Worm (Caenorhabditis elegans) whole organism, late embryonic: ENCODE measurements around the gene fkb-3.
A peak's percentile ranks its signal among the peaks of the same experiment; 100 is the strongest.

Experiments
- C08G9.2 ChIP-seq: sonication (generic microtip); optimal IDR thresholded peaks from 2 replicates; lab custom pipeline; 2016; ENCODE audit warnings: mild to moderate bottlenecking, missing genetic modification characterization, moderate library complexity, missing compliant biosample characterization
- C38D4.7 ChIP-seq: fragments of 200-800 bp; sonication (Bioruptor generic); optimal IDR thresholded peaks from 2 replicates; lab custom pipeline; 2018; ENCODE audit warnings: mild to moderate bottlenecking, missing genetic modification characterization, moderate library complexity, missing compliant biosample characterization
- K02D7.2 ChIP-seq: sonication (generic microtip); optimal IDR thresholded peaks from 2 replicates; lab custom pipeline; 2017; ENCODE audit warnings: mild to moderate bottlenecking, missing genetic modification characterization, missing compliant biosample characterization
- K09A11.1 ChIP-seq: sonication (generic microtip); optimal IDR thresholded peaks from 2 replicates; lab custom pipeline; 2017; ENCODE audit warnings: antibody characterized with exemption, mild to moderate bottlenecking, missing genetic modification characterization, missing compliant biosample characterization; ENCODE audit not compliant: insufficient read depth
- T23F11.4 ChIP-seq: fragments of 200-800 bp; sonication (Bioruptor generic); optimal IDR thresholded peaks from 2 replicates; lab custom pipeline; 2018; ENCODE audit warnings: mild to moderate bottlenecking, missing genetic modification characterization, missing compliant biosample characterization
- Y22D7AL.16 ChIP-seq: sonication (generic microtip); optimal IDR thresholded peaks from 2 replicates; lab custom pipeline; 2016; ENCODE audit warnings: missing genetic modification characterization, missing compliant biosample characterization
- ahr-1 ChIP-seq: sonication (generic microtip); optimal IDR thresholded peaks from 2 replicates; lab custom pipeline; 2016; ENCODE audit warnings: missing genetic modification characterization, missing compliant biosample characterization
- ama-1 ChIP-seq: fragments of 150-350 bp; optimal IDR thresholded peaks from 2 replicates; lab custom pipeline; 2014
- ceh-18 ChIP-seq: sonication (generic microtip); optimal IDR thresholded peaks from 2 replicates; lab custom pipeline; 2016; ENCODE audit warnings: missing genetic modification characterization, missing compliant biosample characterization
- ceh-19 ChIP-seq: fragments of 200-800 bp; sonication (Bioruptor generic); optimal IDR thresholded peaks from 2 replicates; lab custom pipeline; 2018; ENCODE audit warnings: mild to moderate bottlenecking, missing genetic modification characterization, missing compliant biosample characterization
- ceh-22 ChIP-seq: sonication (generic microtip); optimal IDR thresholded peaks from 2 replicates; lab custom pipeline; 2017; ENCODE audit warnings: missing biosample characterization, missing genetic modification characterization
- ceh-24 ChIP-seq: sonication (generic microtip); optimal IDR thresholded peaks from 2 replicates; lab custom pipeline; 2016; ENCODE audit warnings: mild to moderate bottlenecking, missing genetic modification characterization, missing compliant biosample characterization
- ceh-31 ChIP-seq: sonication (generic microtip); optimal IDR thresholded peaks from 2 replicates; lab custom pipeline; 2016; ENCODE audit warnings: missing genetic modification characterization, missing compliant biosample characterization
- ceh-34 ChIP-seq: sonication (generic microtip); optimal IDR thresholded peaks from 2 replicates; lab custom pipeline; 2016; ENCODE audit warnings: mild to moderate bottlenecking, missing genetic modification characterization, missing compliant biosample characterization
- ceh-45 ChIP-seq: fragments of 200-800 bp; sonication (Bioruptor generic); IDR thresholded peaks from 2 replicates; pipeline ENCODE4 v1.3.6; 2022; ENCODE audit warnings: missing genetic modification reagents, missing genetic modification characterization, missing compliant biosample characterization
- ceh-48 ChIP-seq: sonication (generic microtip); optimal IDR thresholded peaks from 2 replicates; lab custom pipeline; 2016; ENCODE audit warnings: missing genetic modification characterization, inconsistent platforms, missing compliant biosample characterization
- ceh-6 ChIP-seq: fragments of 200-800 bp; sonication (Bioruptor generic); optimal IDR thresholded peaks from 2 replicates; lab custom pipeline; 2018; ENCODE audit warnings: mild to moderate bottlenecking, missing genetic modification characterization, missing compliant biosample characterization
- ceh-9 ChIP-seq: sonication (generic microtip); optimal IDR thresholded peaks from 2 replicates; lab custom pipeline; 2016; ENCODE audit warnings: mild to moderate bottlenecking, missing genetic modification characterization, inconsistent platforms, missing compliant biosample characterization
- dve-1 ChIP-seq: sonication (generic microtip); optimal IDR thresholded peaks from 2 replicates; lab custom pipeline; 2017; ENCODE audit warnings: antibody characterized with exemption, mild to moderate bottlenecking, missing genetic modification characterization, missing compliant biosample characterization
- eyg-1 ChIP-seq: sonication (generic microtip); optimal IDR thresholded peaks from 2 replicates; lab custom pipeline; 2016; ENCODE audit warnings: missing genotype, missing genetic modification characterization, missing compliant biosample characterization
- fax-1 ChIP-seq: sonication (generic microtip); optimal IDR thresholded peaks from 2 replicates; lab custom pipeline; 2016; ENCODE audit warnings: missing genotype, missing genetic modification characterization, missing compliant biosample characterization
- fkh-10 ChIP-seq: fragments of 150-350 bp; optimal IDR thresholded peaks from 2 replicates; lab custom pipeline; 2014; ENCODE audit warnings: missing biosample characterization, missing genetic modification reagents, missing genetic modification characterization
- fkh-6 ChIP-seq: sonication (generic microtip); optimal IDR thresholded peaks from 2 replicates; lab custom pipeline; 2016; ENCODE audit warnings: missing genetic modification characterization, missing compliant biosample characterization
- gmeb-2 ChIP-seq: sonication (generic microtip); optimal IDR thresholded peaks from 2 replicates; lab custom pipeline; 2016; ENCODE audit warnings: missing genetic modification characterization, inconsistent platforms, missing compliant biosample characterization
- hlh-15 ChIP-seq: sonication (generic microtip); optimal IDR thresholded peaks from 2 replicates; lab custom pipeline; 2016; ENCODE audit warnings: missing genetic modification characterization, missing compliant biosample characterization
- hlh-6 ChIP-seq: sonication (generic microtip); optimal IDR thresholded peaks from 2 replicates; lab custom pipeline; 2016; ENCODE audit warnings: missing genotype, missing genetic modification characterization, missing compliant biosample characterization
- hlh-8 ChIP-seq: sonication (generic microtip); optimal IDR thresholded peaks from 2 replicates; lab custom pipeline; 2016; ENCODE audit warnings: missing genotype, missing genetic modification characterization, missing compliant biosample characterization
- lim-6 ChIP-seq: sonication (generic microtip); optimal IDR thresholded peaks from 2 replicates; lab custom pipeline; 2016; ENCODE audit warnings: missing genetic modification characterization, missing compliant biosample characterization
- lin-11 ChIP-seq: fragments of 200-800 bp; sonication (Bioruptor generic); optimal IDR thresholded peaks from 2 replicates; lab custom pipeline; 2018; ENCODE audit warnings: mild to moderate bottlenecking, missing genetic modification characterization, missing compliant biosample characterization
- madf-2 ChIP-seq: sonication (generic microtip); optimal IDR thresholded peaks from 2 replicates; lab custom pipeline; 2017; ENCODE audit warnings: missing genetic modification characterization, missing compliant biosample characterization
- mec-3 ChIP-seq: sonication (generic microtip); optimal IDR thresholded peaks from 2 replicates; lab custom pipeline; 2016; ENCODE audit warnings: borderline replicate concordance, missing genetic modification characterization, missing compliant biosample characterization
- nfya-1 ChIP-seq: sonication (generic microtip); optimal IDR thresholded peaks from 2 replicates; lab custom pipeline; 2017; ENCODE audit warnings: missing genetic modification characterization, mild to moderate bottlenecking, missing compliant biosample characterization, antibody characterized with exemption, moderate library complexity
- odd-2 ChIP-seq: sonication (generic microtip); optimal IDR thresholded peaks from 2 replicates; lab custom pipeline; 2017; ENCODE audit warnings: antibody characterized with exemption, mild to moderate bottlenecking, missing genetic modification characterization, missing compliant biosample characterization
- pat-9 ChIP-seq: fragments of 200-800 bp; sonication (Bioruptor generic); optimal IDR thresholded peaks from 2 replicates; lab custom pipeline; 2018; ENCODE audit warnings: mild to moderate bottlenecking, missing genetic modification characterization, moderate library complexity, missing compliant biosample characterization
- pax-1 ChIP-seq: fragments of 150-350 bp; optimal IDR thresholded peaks from 2 replicates; lab custom pipeline; 2014; ENCODE audit warnings: missing biosample characterization, missing genetic modification characterization
- pha-4 ChIP-seq: fragments of 150-350 bp; optimal IDR thresholded peaks from 2 replicates; lab custom pipeline; 2018; ENCODE audit warnings: missing biosample characterization, missing genetic modification reagents, missing genetic modification characterization
- pqm-1 ChIP-seq: sonication (generic microtip); optimal IDR thresholded peaks from 2 replicates; lab custom pipeline; 2016; ENCODE audit warnings: missing genetic modification characterization, missing compliant biosample characterization
- ref-2 ChIP-seq: sonication (generic microtip); optimal IDR thresholded peaks from 2 replicates; lab custom pipeline; 2016; ENCODE audit warnings: missing genetic modification characterization, missing compliant biosample characterization
- rnt-1 ChIP-seq: sonication (generic microtip); optimal IDR thresholded peaks from 2 replicates; lab custom pipeline; 2016; ENCODE audit warnings: missing genetic modification characterization, missing compliant biosample characterization
- sdc-2 ChIP-seq: sonication (generic microtip); optimal IDR thresholded peaks from 2 replicates; lab custom pipeline; 2016; ENCODE audit warnings: missing genotype, missing genetic modification characterization, missing compliant biosample characterization
- sox-2 ChIP-seq: fragments of 200-800 bp; sonication (Bioruptor generic); IDR thresholded peaks from 2 replicates; pipeline ENCODE4 v1.3.6; 2022; ENCODE audit warnings: missing genetic modification reagents, missing genetic modification characterization, missing compliant biosample characterization
- sox-4 ChIP-seq: sonication (generic microtip); optimal IDR thresholded peaks from 2 replicates; lab custom pipeline; 2017; ENCODE audit warnings: mild to moderate bottlenecking, missing genetic modification characterization, inconsistent platforms, missing compliant biosample characterization
- tbx-2 ChIP-seq: sonication (generic microtip); optimal IDR thresholded peaks from 2 replicates; lab custom pipeline; 2016; ENCODE audit warnings: missing genetic modification characterization, missing compliant biosample characterization
- unc-3 ChIP-seq, 2 experiments: fragments of 200-800 bp in 1 of 2; sonication (Bioruptor generic) in 1 of 2; sonication (generic microtip) in 1 of 2; conservative IDR thresholded peaks in 1 of 2; optimal IDR thresholded peaks in 1 of 2; 2 replicates each; pipeline versions ENCODE4 v1.3.6 to Lab custom; 2016 to 2022; ENCODE audit warnings: missing compliant biosample characterization in 2 of 2, missing genetic modification characterization in 2 of 2, missing genetic modification reagents in 1 of 2
- unc-42 ChIP-seq: sonication (generic microtip); optimal IDR thresholded peaks from 2 replicates; lab custom pipeline; 2016; ENCODE audit warnings: missing genotype, missing genetic modification characterization, missing compliant biosample characterization
- unc-55 ChIP-seq: sonication (generic microtip); optimal IDR thresholded peaks from 2 replicates; lab custom pipeline; 2017; ENCODE audit warnings: missing biosample characterization, missing genetic modification reagents, missing genetic modification characterization
- unc-86 ChIP-seq: sonication (generic microtip); optimal IDR thresholded peaks from 2 replicates; lab custom pipeline; 2016; ENCODE audit warnings: missing genetic modification characterization, missing compliant biosample characterization
- ztf-16 ChIP-seq: sonication (generic microtip); optimal IDR thresholded peaks from 2 replicates; lab custom pipeline; 2017; ENCODE audit warnings: missing genetic modification characterization, missing compliant biosample characterization

Gene fkb-3

ce11 chrV:7220973-7221519 lies 4.0 kb upstream of the fkb-3 start, which contains the start of the genes C13F10.8, C13F10.6 and kxd-1:
TSS of gene C13F10.8 (minus strand) at chrV:7221023.
TSS of gene C13F10.6 (minus strand) at chrV:7221039.
TSS of gene kxd-1 (plus strand) at chrV:7221469.
- TF ChIP-seq ceh-48 (tag; lab: Kevin White, UChicago) (peak; percentile 75), lin-11 (tag; lab: Kevin White, UChicago) (no peak)

ce11 chrV:7223152-7223551 lies 1.9 kb upstream of the fkb-3 start, which contains the start of gene C13F10.7:
TSS of gene C13F10.7 (minus strand) at chrV:7223252.
- no peak for TF ChIP-seq pax-1
- no peak for TF ChIP-seq madf-2 (tag; lab: Kevin White, UChicago)

DNA sequence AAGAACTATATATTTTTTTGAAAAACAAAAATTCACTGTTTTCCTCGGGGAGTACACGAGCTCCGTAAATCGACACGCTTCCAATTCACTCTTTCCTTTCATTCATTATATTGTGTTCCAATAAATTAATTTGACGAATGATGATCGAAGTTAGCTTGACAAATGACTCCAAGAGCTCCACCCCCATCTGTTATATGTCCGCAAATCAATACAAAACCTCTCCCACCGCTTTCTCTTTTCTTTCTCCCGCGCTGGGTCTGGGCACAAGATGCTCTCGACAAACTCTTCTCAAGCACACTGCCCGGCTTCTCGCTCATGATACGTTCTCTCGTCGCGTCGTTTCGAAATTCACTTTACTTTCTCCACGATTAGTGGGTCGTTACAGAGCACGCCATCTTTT lies 1.1 kb upstream of the fkb-3 start, which contains the start of gene C13F10.1:
Gene C13F10.1, plus strand, starts transcription at position 138 of the 400 bp plus-strand sequence.
- no peak for TF ChIP-seq hlh-15 (tag; lab: Kevin White, UChicago)
- no peak for TF ChIP-seq ahr-1
- TF ChIP-seq unc-86 (tag; lab: Kevin White, UChicago) = no peak
- no peak for TF ChIP-seq C38D4.7 (GFP tag; lab: Kevin White, UChicago)
- no peak for TF ChIP-seq unc-3 (GFP tag; conservative IDR thresholded peaks at IDR 0.05; lab: Robert Waterston, UW)
- no peak for TF ChIP-seq unc-3 (tag; optimal IDR thresholded peaks at IDR 0.05; lab: Kevin White, UChicago)
- no peak for TF ChIP-seq mec-3 (tag; lab: Kevin White, UChicago)
- no peak for TF ChIP-seq pax-1
- TF ChIP-seq lin-11 (tag; lab: Kevin White, UChicago) = no peak
- no peak for TF ChIP-seq ztf-16
- no peak for TF ChIP-seq ceh-18
- no peak for TF ChIP-seq ceh-24 (tag; lab: Kevin White, UChicago)
- TF ChIP-seq hlh-8 (tag; lab: Kevin White, UChicago) = no peak
- no peak for TF ChIP-seq tbx-2 (tag; lab: Kevin White, UChicago)
- TF ChIP-seq ref-2 (tag; lab: Kevin White, UChicago) = no peak
- no peak for TF ChIP-seq ceh-19 (GFP tag; lab: Kevin White, UChicago)
- no peak for TF ChIP-seq T23F11.4 (GFP tag; lab: Kevin White, UChicago)
- TF ChIP-seq gmeb-2 = no peak
- no peak for TF ChIP-seq pqm-1 (tag; lab: Kevin White, UChicago)
- TF ChIP-seq ceh-48 (tag; lab: Kevin White, UChicago) = peak; percentile 38
- peak; percentile 82 for TF ChIP-seq unc-55 (GFP tag; lab: Kevin White, UChicago)
- no peak for TF ChIP-seq eyg-1 (tag; lab: Kevin White, UChicago)
- peak; percentile 31 for TF ChIP-seq rnt-1 (tag; lab: Kevin White, UChicago)
- TF ChIP-seq pat-9 (tag; lab: Kevin White, UChicago) = no peak
- no peak for TF ChIP-seq fax-1 (tag; lab: Kevin White, UChicago)
- TF ChIP-seq ama-1 (lab: Kevin White, UChicago) = no peak
- TF ChIP-seq fkh-10 (GFP tag; lab: Kevin White, UChicago) = no peak
- TF ChIP-seq Y22D7AL.16 (tag; lab: Kevin White, UChicago) = no peak
- no peak for TF ChIP-seq dve-1 (tag; lab: Kevin White, UChicago)
- no peak for TF ChIP-seq sox-4 (tag; lab: Kevin White, UChicago)
- no peak for TF ChIP-seq sdc-2 (tag; lab: Kevin White, UChicago)
- TF ChIP-seq nfya-1 (tag; lab: Kevin White, UChicago) = peak; percentile 22
- TF ChIP-seq K02D7.2 (tag; lab: Kevin White, UChicago) = no peak
- no peak for TF ChIP-seq pha-4
- no peak for TF ChIP-seq odd-2 (tag; lab: Kevin White, UChicago)
- TF ChIP-seq ceh-22 = no peak
- peak; percentile 16 for TF ChIP-seq ceh-31 (tag; lab: Kevin White, UChicago)
- peak; percentile 26 for TF ChIP-seq ceh-34 (tag; lab: Kevin White, UChicago)
- TF ChIP-seq ceh-45 (GFP tag; lab: Robert Waterston, UW) = no peak
- TF ChIP-seq ceh-9 (tag; lab: Kevin White, UChicago) = no peak
- TF ChIP-seq unc-42 = peak; percentile 46
- no peak for TF ChIP-seq sox-2 (GFP tag; lab: Robert Waterston, UW)
- TF ChIP-seq lim-6 = no peak
- TF ChIP-seq ceh-6 (GFP tag; lab: Kevin White, UChicago) = no peak
- no peak for TF ChIP-seq hlh-6
- no peak for TF ChIP-seq C08G9.2 (tag; lab: Kevin White, UChicago)
- no peak for TF ChIP-seq fkh-6 (tag; lab: Kevin White, UChicago)
- TF ChIP-seq K09A11.1 (tag; lab: Kevin White, UChicago) = no peak
